Fruit fly (Drosophila melanogaster): ENCODE measurements around the gene msi.

dm6 chr3R:25613366-25613765 lies 97.4 kb downstream of the msi start, which contains the start of gene CG5079:
- TF ChIP-seq CG8478 (optimal IDR thresholded peaks at IDR 0.05) (no peak), CTCF (optimal IDR thresholded peaks at IDR 0.05) (no peak)
